Fruit fly (Drosophila melanogaster) whole organism, embryonic: ENCODE data around the gene CG33654.
A peak's percentile ranks its signal among the peaks of the same experiment; 100 is the strongest.

Experiments used
- Atf-2 ChIP-seq: fragments of 200-800 bp; sonication (Bioruptor generic); optimal IDR thresholded peaks from 2 replicates; lab custom pipeline; 2016; ENCODE audit warnings: missing biosample characterization, missing genetic modification characterization
- Awh ChIP-seq: fragments of 200-800 bp; sonication (Bioruptor generic); IDR thresholded peaks from 2 replicates; pipeline ENCODE4, ENCODE4 v1.3.6; 2022; ENCODE audit warnings: missing biosample characterization, missing genetic modification characterization
- BEAF-32 ChIP-seq: fragments of 200-800 bp; sonication (Bioruptor generic); optimal IDR thresholded peaks from 3 replicates; lab custom pipeline; 2017; ENCODE audit warnings: missing biosample characterization, missing genetic modification characterization, mild to moderate bottlenecking, moderate library complexity, missing genetic modification reagents
- Blimp-1 ChIP-seq: fragments of 200-800 bp; sonication (Bioruptor generic); optimal IDR thresholded peaks from 3 replicates; lab custom pipeline; 2018; ENCODE audit warnings: missing biosample characterization, missing genetic modification characterization, mild to moderate bottlenecking, moderate library complexity, missing genetic modification reagents
- CG10147 ChIP-seq: fragments of 200-800 bp; sonication (Bioruptor generic); optimal IDR thresholded peaks from 2 replicates; lab custom pipeline; 2019; ENCODE audit warnings: missing biosample characterization, mild to moderate bottlenecking, missing genetic modification characterization, moderate library complexity
- CG1024 ChIP-seq: fragments of 200-800 bp; sonication (Bioruptor generic); IDR thresholded peaks from 2 replicates; pipeline ENCODE4 v1.3.6; 2022; ENCODE audit warnings: missing biosample characterization, missing genetic modification characterization
- CG11093 ChIP-seq: fragments of 200-800 bp; sonication (Bioruptor generic); IDR thresholded peaks from 3 replicates; pipeline ENCODE4 v1.3.6; 2022; ENCODE audit warnings: missing biosample characterization, missing genetic modification characterization
- CG12659 ChIP-seq: fragments of 200-800 bp; sonication (Bioruptor generic); optimal IDR thresholded peaks from 3 replicates; lab custom pipeline; 2017; ENCODE audit warnings: mild to moderate bottlenecking, missing biosample characterization, missing genetic modification reagents, missing genetic modification characterization
- CG13287 ChIP-seq: fragments of 200-800 bp; sonication (Bioruptor generic); IDR thresholded peaks from 2 replicates; pipeline ENCODE4 v1.3.6; 2022; ENCODE audit warnings: missing biosample characterization, missing genetic modification characterization; ENCODE audit not compliant: partially characterized antibody
- CG13296 ChIP-seq: fragments of 200-800 bp; sonication (Bioruptor generic); optimal IDR thresholded peaks from 3 replicates; lab custom pipeline; 2018; ENCODE audit warnings: missing biosample characterization, mild to moderate bottlenecking, missing genetic modification characterization
- CG13894 ChIP-seq: fragments of 200-800 bp; sonication (Bioruptor generic); optimal IDR thresholded peaks from 3 replicates; lab custom pipeline; 2018; ENCODE audit warnings: missing biosample characterization, mild to moderate bottlenecking, missing genetic modification characterization, moderate library complexity
- CG17186 ChIP-seq: fragments of 200-800 bp; sonication (Bioruptor generic); optimal IDR thresholded peaks from 3 replicates; lab custom pipeline; 2017; ENCODE audit warnings: missing biosample characterization, missing genetic modification reagents, missing genetic modification characterization
- CG17361 ChIP-seq: fragments of 200-800 bp; sonication (Bioruptor generic); IDR thresholded peaks from 3 replicates; pipeline ENCODE4 v1.3.6; 2022; ENCODE audit warnings: missing biosample characterization, missing genetic modification characterization
- CG2678 ChIP-seq: fragments of 200-800 bp; sonication (Bioruptor generic); optimal IDR thresholded peaks from 3 replicates; lab custom pipeline; 2019; ENCODE audit warnings: missing biosample characterization, mild to moderate bottlenecking, missing genetic modification characterization, moderate library complexity
- CG3995 ChIP-seq: fragments of 200-800 bp; sonication (Bioruptor generic); optimal IDR thresholded peaks from 3 replicates; lab custom pipeline; 2016; ENCODE audit warnings: missing biosample characterization, missing genetic modification characterization
- CG4820 ChIP-seq: fragments of 200-800 bp; sonication (Bioruptor generic); optimal IDR thresholded peaks from 3 replicates; lab custom pipeline; 2016; ENCODE audit warnings: missing biosample characterization, missing genetic modification characterization
- CG6765 ChIP-seq: fragments of 200-800 bp; sonication (Bioruptor generic); optimal IDR thresholded peaks from 3 replicates; lab custom pipeline; 2017; ENCODE audit warnings: missing biosample characterization, mild to moderate bottlenecking, missing genetic modification characterization
- CG7357 ChIP-seq: fragments of 200-800 bp; sonication (Bioruptor generic); IDR thresholded peaks from 3 replicates; pipeline ENCODE4 v1.3.6; 2022; ENCODE audit warnings: missing biosample characterization, missing genetic modification characterization
- CG7963 ChIP-seq: fragments of 200-800 bp; sonication (Bioruptor generic); IDR thresholded peaks from 3 replicates; pipeline ENCODE4 v1.3.6; 2022; ENCODE audit warnings: missing biosample characterization, missing genetic modification characterization; ENCODE audit not compliant: partially characterized antibody
- CG8281 ChIP-seq: fragments of 200-800 bp; sonication (Bioruptor generic); optimal IDR thresholded peaks from 2 replicates; lab custom pipeline; 2018; ENCODE audit warnings: missing biosample characterization, mild to moderate bottlenecking, missing genetic modification characterization, moderate library complexity
- CG8478 ChIP-seq: fragments of >200 bp; optimal IDR thresholded peaks from 2 replicates; lab custom pipeline; 2018
- CG9932 ChIP-seq: fragments of 200-800 bp; sonication (Bioruptor generic); IDR thresholded peaks from 2 replicates; pipeline ENCODE4 v1.3.6; 2022; ENCODE audit warnings: missing biosample characterization, missing genetic modification characterization
- CHES-1-like ChIP-seq: fragments of 200-800 bp; sonication (Bioruptor generic); optimal IDR thresholded peaks from 2 replicates; lab custom pipeline; 2016; ENCODE audit warnings: missing biosample characterization, missing genetic modification characterization
- H2.0 ChIP-seq: fragments of 200-800 bp; sonication (Bioruptor generic); IDR thresholded peaks from 2 replicates; pipeline ENCODE4 v1.3.6; 2022; ENCODE audit warnings: missing biosample characterization, missing genetic modification characterization
- Hr51 ChIP-seq, 2 experiments: fragments of 200-800 bp; sonication (Bioruptor generic); optimal IDR thresholded peaks; 2 replicates in 1 of 2; 3 replicates in 1 of 2; lab custom pipeline; 2016 to 2018; ENCODE audit warnings: missing biosample characterization in 2 of 2, missing genetic modification characterization in 2 of 2, mild to moderate bottlenecking in 1 of 2, moderate library complexity in 1 of 2
- Hsf ChIP-seq: fragments of 200-800 bp; sonication (Bioruptor generic); optimal IDR thresholded peaks from 3 replicates; lab custom pipeline; 2016; ENCODE audit warnings: missing biosample characterization, missing genetic modification characterization
- MESR4 ChIP-seq: fragments of 200-800 bp; sonication (Bioruptor generic); optimal IDR thresholded peaks from 2 replicates; lab custom pipeline; 2018; ENCODE audit warnings: missing biosample characterization, mild to moderate bottlenecking, missing genetic modification characterization, moderate library complexity
- NK7.1 ChIP-seq: fragments of 200-800 bp; sonication (Bioruptor generic); optimal IDR thresholded peaks from 3 replicates; lab custom pipeline; 2016; ENCODE audit warnings: missing biosample characterization, missing genetic modification characterization
- Nf-YA ChIP-seq: fragments of 200-800 bp; sonication (Bioruptor generic); IDR thresholded peaks from 2 replicates; pipeline ENCODE4 v1.3.6; 2022; ENCODE audit warnings: missing biosample characterization, missing genetic modification characterization
- Nf-YB ChIP-seq: fragments of 200-800 bp; sonication (Bioruptor generic); optimal IDR thresholded peaks from 3 replicates; lab custom pipeline; 2019; ENCODE audit warnings: missing biosample characterization, mild to moderate bottlenecking, missing genetic modification characterization, moderate library complexity
- PHDP ChIP-seq: fragments of 200-800 bp; sonication (Bioruptor generic); optimal IDR thresholded peaks from 3 replicates; lab custom pipeline; 2018; ENCODE audit warnings: missing biosample characterization, mild to moderate bottlenecking, missing genetic modification characterization, moderate library complexity
- Taf1 ChIP-seq: fragments of 200-800 bp; sonication (Bioruptor generic); IDR thresholded peaks from 2 replicates; pipeline ENCODE4 v1.3.6; 2022; ENCODE audit warnings: missing biosample characterization, missing genetic modification characterization
- Xbp1 ChIP-seq: fragments of 200-800 bp; sonication (Bioruptor generic); optimal IDR thresholded peaks from 3 replicates; lab custom pipeline; 2016; ENCODE audit warnings: missing biosample characterization, mild to moderate bottlenecking, missing genetic modification characterization
- ash1 ChIP-seq: fragments of 200-800 bp; sonication (Bioruptor generic); optimal IDR thresholded peaks from 2 replicates; lab custom pipeline; 2018; ENCODE audit warnings: missing biosample characterization, mild to moderate bottlenecking, missing genetic modification characterization
- bowl ChIP-seq: fragments of 200-800 bp; sonication (Bioruptor generic); IDR thresholded peaks from 2 replicates; pipeline ENCODE4 v1.3.6; 2022; ENCODE audit warnings: missing biosample characterization, missing genetic modification characterization
- esg ChIP-seq: fragments of 200-800 bp; sonication (Bioruptor generic); conservative IDR thresholded peaks from 2 replicates; pipeline ENCODE4 v1.3.6; 2022; ENCODE audit warnings: missing biosample characterization, missing genetic modification characterization
- fd102C ChIP-seq: fragments of 200-800 bp; sonication (Bioruptor generic); optimal IDR thresholded peaks from 2 replicates; lab custom pipeline; 2018; ENCODE audit warnings: missing biosample characterization, mild to moderate bottlenecking, missing genetic modification characterization, moderate library complexity
- fru ChIP-seq: fragments of >200 bp; optimal IDR thresholded peaks from 2 replicates; lab custom pipeline; 2017
- insv ChIP-seq, 2 experiments: fragments of 200-800 bp; sonication (Bioruptor generic); optimal IDR thresholded peaks; 3 replicates each; lab custom pipeline; 2016 to 2018; ENCODE audit warnings: missing biosample characterization in 2 of 2, missing genetic modification characterization in 2 of 2
- knrl ChIP-seq: fragments of 200-800 bp; sonication (Bioruptor generic); IDR thresholded peaks from 3 replicates; pipeline ENCODE4 v1.3.6; 2022; ENCODE audit warnings: missing biosample characterization, missing genetic modification characterization; ENCODE audit not compliant: partially characterized antibody
- maf-S ChIP-seq: fragments of 200-800 bp; sonication (Bioruptor generic); optimal IDR thresholded peaks from 2 replicates; lab custom pipeline; 2016; ENCODE audit warnings: missing biosample characterization, missing genetic modification characterization
- mam ChIP-seq: fragments of 200-800 bp; sonication (Bioruptor generic); optimal IDR thresholded peaks from 3 replicates; lab custom pipeline; 2016; ENCODE audit warnings: missing biosample characterization, missing genetic modification characterization
- odd ChIP-seq: fragments of 200-800 bp; sonication (Bioruptor generic); optimal IDR thresholded peaks from 2 replicates; lab custom pipeline; 2017; ENCODE audit warnings: missing biosample characterization, mild to moderate bottlenecking, missing genetic modification characterization
- org-1 ChIP-seq: fragments of 200-800 bp; sonication (Bioruptor generic); optimal IDR thresholded peaks from 2 replicates; lab custom pipeline; 2017; ENCODE audit warnings: missing biosample characterization, missing genetic modification characterization
- pum ChIP-seq: fragments of 200-800 bp; sonication (Bioruptor generic); optimal IDR thresholded peaks from 2 replicates; lab custom pipeline; 2016; ENCODE audit warnings: missing biosample characterization, missing genetic modification characterization
- ranshi ChIP-seq: fragments of 200-800 bp; sonication (Bioruptor generic); IDR thresholded peaks from 2 replicates; pipeline ENCODE4 v1.3.6; 2022; ENCODE audit warnings: missing biosample characterization, missing genetic modification characterization
- ro ChIP-seq: fragments of 200-800 bp; sonication (Bioruptor generic); IDR thresholded peaks from 2 replicates; pipeline ENCODE4 v1.3.6; 2022; ENCODE audit warnings: missing biosample characterization, missing genetic modification characterization
- slbo ChIP-seq: fragments of 200-800 bp; sonication (Bioruptor generic); IDR thresholded peaks from 2 replicates; pipeline ENCODE4 v1.3.6; 2022; ENCODE audit warnings: missing biosample characterization, missing genetic modification characterization
- tgo ChIP-seq: fragments of 200-800 bp; sonication (Bioruptor generic); IDR thresholded peaks from 3 replicates; pipeline ENCODE4 v1.3.6; 2022; ENCODE audit warnings: missing biosample characterization, missing genetic modification characterization
- ttk ChIP-seq: fragments of 200-800 bp; sonication (Bioruptor generic); IDR thresholded peaks from 2 replicates; pipeline ENCODE4 v2.1.2; 2022; ENCODE audit warnings: missing biosample characterization, missing genetic modification characterization
- yki ChIP-seq: fragments of >200 bp; optimal IDR thresholded peaks from 3 replicates; lab custom pipeline; 2018
- zf30C ChIP-seq: fragments of 200-800 bp; sonication (Bioruptor generic); optimal IDR thresholded peaks from 3 replicates; lab custom pipeline; 2018; ENCODE audit warnings: missing biosample characterization, mild to moderate bottlenecking, missing genetic modification characterization

CG33654 gene

dm6 chr3R:9534125-9534496 is 48.9 kb downstream of the CG33654 start (continued):
- TF ChIP-seq CG8281 (peak; percentile 70), fru (lab: Kevin White, UChicago) (no peak), CG3995 (peak; percentile 3), yki (no peak), pum (peak; percentile 94), MESR4 (GFP tag; lab: Kevin White, UChicago) (peak; percentile 16), CG7357 (GFP tag; lab: Robert Waterston, UW) (peak; percentile 82), ranshi (peak; percentile 93), zf30C (GFP tag; lab: Kevin White, UChicago) (peak; percentile 58), Xbp1 (GFP tag; lab: Kevin White, UChicago) (peak; percentile 95), tgo (peak; percentile 91), ro (GFP tag; lab: Robert Waterston, UW) (peak; percentile 61), insv (GFP tag; optimal IDR thresholded peaks at IDR 0.05; lab: Kevin White, UChicago) (no peak), Nf-YB (GFP tag; lab: Kevin White, UChicago) (peak; percentile 78), esg (GFP tag; lab: Robert Waterston, UW) (peak; percentile 92), slbo (GFP tag; lab: Robert Waterston, UW) (peak; percentile 93), H2.0 (GFP tag; lab: Robert Waterston, UW) (peak; percentile 93), CG13287 (GFP tag; lab: Robert Waterston, UW) (no peak), CG10147 (GFP tag; lab: Kevin White, UChicago) (peak; percentile 83), CG13894 (tag; lab: Kevin White, UChicago) (no peak), Blimp-1 (GFP tag; lab: Kevin White, UChicago) (peak; percentile 96), knrl (GFP tag; lab: Robert Waterston, UW) (no peak), CG4820 (GFP tag; lab: Kevin White, UChicago) (peak; percentile 91), CG9932 (GFP tag; lab: Robert Waterston, UW) (no peak; the same call in 1 of the 2 replicates), ash1 (no peak), NK7.1 (peak; percentile 81), Awh (GFP tag; lab: Robert Waterston, UW) (peak; percentile 93), Hsf (GFP tag; lab: Kevin White, UChicago) (peak; percentile 92), CG6765 (GFP tag; lab: Kevin White, UChicago) (peak; percentile 55), Atf-2 (GFP tag; lab: Kevin White, UChicago) (peak; percentile 93), mam (peak; percentile 87), BEAF-32 (GFP tag; lab: Kevin White, UChicago) (no peak), PHDP (tag; lab: Kevin White, UChicago) (peak; percentile 96), maf-S (GFP tag; lab: Kevin White, UChicago) (peak; percentile 81), CG7963 (GFP tag; lab: Robert Waterston, UW) (no peak), CG13296 (GFP tag; lab: Kevin White, UChicago) (peak; percentile 81), ttk (GFP tag; lab: Robert Waterston, UW) (peak; percentile 91), CG8478 (lab: Kevin White, UChicago) (no peak), bowl (GFP tag; lab: Robert Waterston, UW) (peak; percentile 79), CHES-1-like (GFP tag; lab: Kevin White, UChicago) (peak; percentile 90), Nf-YA (GFP tag; lab: Robert Waterston, UW) (peak; percentile 84), Hr51 (GFP tag; optimal IDR thresholded peaks at IDR 0.05; lab: Kevin White, UChicago) (peak; percentile 77 to 96), odd (GFP tag; lab: Kevin White, UChicago) (peak; percentile 86), org-1 (peak; percentile 84), CG17186 (peak; percentile 73), CG12659 (GFP tag; lab: Kevin White, UChicago) (peak; percentile 89), fd102C (GFP tag; lab: Kevin White, UChicago) (no peak), CG2678 (tag; lab: Kevin White, UChicago) (peak; percentile 96), CG17361 (peak; percentile 97), CG11093 (GFP tag; lab: Robert Waterston, UW) (peak; percentile 89), Taf1 (GFP tag; lab: Robert Waterston, UW) (peak; percentile 63; the same call in 1 of the 2 replicates), CG1024 (GFP tag; lab: Robert Waterston, UW) (peak; percentile 92)
